Worm (Caenorhabditis elegans) whole organism, L1 larva: Measurements from ENCODE around the gene C14F11.4.

Experiments
- alr-1 ChIP-seq: fragments of 200-800 bp; sonication (Bioruptor generic); optimal IDR thresholded peaks from 2 replicates; lab custom pipeline; 2018; ENCODE audit warnings: borderline replicate concordance, mild to moderate bottlenecking, missing genetic modification characterization, missing compliant biosample characterization
- blmp-1 ChIP-seq: fragments of 150-350 bp; optimal IDR thresholded peaks from 2 replicates; lab custom pipeline; 2014; ENCODE audit warnings: missing biosample characterization, missing genetic modification characterization
- ceh-90 ChIP-seq: sonication (generic microtip); optimal IDR thresholded peaks from 2 replicates; lab custom pipeline; 2016; ENCODE audit warnings: missing genetic modification characterization, missing compliant biosample characterization
- elt-2 ChIP-seq: sonication (generic microtip); optimal IDR thresholded peaks from 2 replicates; lab custom pipeline; 2016; ENCODE audit warnings: missing genetic modification characterization, mild to moderate bottlenecking, inconsistent platforms, missing compliant biosample characterization, missing genetic modification reagents
- nhr-77 ChIP-seq: fragments of 150-350 bp; optimal IDR thresholded peaks from 2 replicates; lab custom pipeline; 2014; ENCODE audit warnings: missing biosample characterization, missing genetic modification characterization
- rnt-1 ChIP-seq: sonication (generic microtip); optimal IDR thresholded peaks from 2 replicates; lab custom pipeline; 2016; ENCODE audit warnings: mild to moderate bottlenecking, missing genetic modification characterization, moderate library complexity, missing compliant biosample characterization
- skn-1 ChIP-seq: fragments of 150-350 bp; optimal IDR thresholded peaks from 2 replicates; lab custom pipeline; 2014; ENCODE audit warnings: missing biosample characterization, missing genetic modification characterization
- unc-62 ChIP-seq: fragments of 150-350 bp; optimal IDR thresholded peaks from 2 replicates; lab custom pipeline; 2014; ENCODE audit warnings: missing biosample characterization, missing genetic modification reagents, missing genetic modification characterization
- ztf-11 ChIP-seq, 2 experiments: sonication (generic microtip); optimal IDR thresholded peaks; 2 replicates each; lab custom pipeline; 2016 to 2017; ENCODE audit warnings: missing genetic modification characterization in 2 of 2, missing biosample characterization in 1 of 2, missing compliant biosample characterization in 1 of 2
- ztf-4 ChIP-seq: fragments of 150-350 bp; optimal IDR thresholded peaks from 2 replicates; lab custom pipeline; 2014; ENCODE audit warnings: missing biosample characterization, missing genetic modification characterization

DNA sequence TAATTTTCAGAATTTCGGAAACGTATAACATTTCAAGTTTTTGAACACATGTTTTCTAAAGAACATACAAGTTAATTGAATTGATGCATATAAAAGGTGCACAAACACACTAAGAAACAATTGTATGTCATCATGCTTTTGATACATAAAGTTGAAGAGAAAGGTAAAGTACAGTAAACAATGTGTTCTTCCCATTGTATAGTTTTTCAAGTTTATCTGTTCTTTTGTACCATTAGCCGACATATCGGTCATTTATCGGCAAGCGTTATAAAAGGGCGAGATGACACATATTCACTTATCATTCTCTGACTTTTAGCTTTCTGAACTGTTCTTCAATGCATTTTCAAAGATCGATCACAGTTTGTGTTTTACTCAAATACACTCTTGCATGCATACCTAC is 42.9 kb downstream of the C14F11.4 start, which contains the start of gene T13C5.9:
- no peak for TF ChIP-seq rnt-1 (tag; lab: Kevin White, UChicago)
- TF ChIP-seq skn-1 (tag; lab: Kevin White, UChicago), result no peak
- TF ChIP-seq ztf-11 (tag; optimal IDR thresholded peaks at IDR 0.05; lab: Kevin White, UChicago), result no peak
- TF ChIP-seq ztf-4 (tag; lab: Kevin White, UChicago), result no peak
- TF ChIP-seq ceh-90 (tag; lab: Kevin White, UChicago), result no peak
- no peak for TF ChIP-seq elt-2
- no peak for TF ChIP-seq nhr-77
- no peak for TF ChIP-seq blmp-1 (tag; lab: Kevin White, UChicago)
- no peak for TF ChIP-seq alr-1 (tag; lab: Kevin White, UChicago)
- TF ChIP-seq unc-62 (GFP tag; lab: Kevin White, UChicago), result no peak
